Fruit fly (Drosophila melanogaster): ENCODE measurements around the gene alph.

The alph gene

dm6 chr3R:29546418-29546817 lies 45.2 kb upstream of the alph start:
- TF ChIP-seq Jra (GFP tag; optimal IDR thresholded peaks at IDR 0.05), result no peak
- no peak for TF ChIP-seq Vsx2 (GFP tag; optimal IDR thresholded peaks at IDR 0.05; ENCODE audit: partially characterized antibody)
- TF ChIP-seq jim (GFP tag; optimal IDR thresholded peaks at IDR 0.05), result no peak
- no peak for TF ChIP-seq brk (GFP tag; optimal IDR thresholded peaks at IDR 0.05)
- TF ChIP-seq CG32264 (GFP tag; optimal IDR thresholded peaks at IDR 0.05), result no peak
- TF ChIP-seq usp (GFP tag; optimal IDR thresholded peaks at IDR 0.05), result no peak
- TF ChIP-seq sv (GFP tag; optimal IDR thresholded peaks at IDR 0.05), result no peak
- no peak for TF ChIP-seq dmrt93B (GFP tag; optimal IDR thresholded peaks at IDR 0.05)
- no peak for TF ChIP-seq CrebA (GFP tag; optimal IDR thresholded peaks at IDR 0.05; ENCODE audit: borderline replicate concordance)

dm6 chr3R:29547182-29547979 lies 44.2 kb upstream of the alph start:
- TF ChIP-seq dl (GFP tag; optimal IDR thresholded peaks at IDR 0.05; ENCODE audit: insufficient read depth in 1 of 2, partially characterized antibody in 2 of 2), result no peak
- TF ChIP-seq sv (GFP tag; optimal IDR thresholded peaks at IDR 0.05), result no peak
- no peak for TF ChIP-seq CG32264 (GFP tag; optimal IDR thresholded peaks at IDR 0.05)

DNA sequence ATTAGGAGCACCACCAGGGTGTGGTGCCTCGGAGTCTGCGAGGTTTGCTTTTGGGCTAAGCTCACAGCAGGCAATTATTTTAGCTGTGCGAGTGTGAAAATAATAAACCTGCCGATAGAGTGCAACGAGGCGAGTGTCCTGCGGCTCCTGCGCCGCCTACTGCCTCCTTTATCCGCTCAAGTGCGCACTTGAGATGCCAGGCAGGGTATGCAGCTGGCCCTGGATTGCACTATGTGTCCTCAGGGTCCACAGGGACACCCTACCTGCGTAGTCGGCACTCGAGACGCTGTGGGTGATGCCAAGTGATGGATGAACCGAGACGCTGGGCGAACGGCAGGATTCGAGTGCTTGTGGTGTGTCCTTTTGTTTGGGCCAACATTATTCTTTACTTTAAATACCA lies 43.6 kb upstream of the alph start:
- TF ChIP-seq usp (GFP tag; optimal IDR thresholded peaks at IDR 0.05) (no peak), GATAd (GFP tag; optimal IDR thresholded peaks at IDR 0.05) (no peak)

- no peak for TF ChIP-seq GATAd (GFP tag; optimal IDR thresholded peaks at IDR 0.05)
- no peak for TF ChIP-seq Dif (GFP tag; optimal IDR thresholded peaks at IDR 0.05; ENCODE audit: partially characterized antibody)
- no peak for TF ChIP-seq dmrt93B (GFP tag; optimal IDR thresholded peaks at IDR 0.05)
- no peak for TF ChIP-seq sv (GFP tag; optimal IDR thresholded peaks at IDR 0.05)
- TF ChIP-seq Myc (optimal IDR thresholded peaks at IDR 0.05), result no peak
Measured at dm6 chr3R:29548751-29549150, 42.9 kb upstream of the alph start.

- TF ChIP-seq Mio (GFP tag; optimal IDR thresholded peaks at IDR 0.05) (no peak), usp (GFP tag; optimal IDR thresholded peaks at IDR 0.05) (no peak), psq (GFP tag; optimal IDR thresholded peaks at IDR 0.05) (no peak), CG32264 (GFP tag; optimal IDR thresholded peaks at IDR 0.05) (no peak), brk (GFP tag; optimal IDR thresholded peaks at IDR 0.05) (no peak)
Measured at dm6 chr3R:29549157-29549556, 42.5 kb upstream of the alph start.

- TF ChIP-seq Dfd (GFP tag; optimal IDR thresholded peaks at IDR 0.05) (no peak), Hr78 (GFP tag; optimal IDR thresholded peaks at IDR 0.05) (no peak), GATAd (GFP tag; optimal IDR thresholded peaks at IDR 0.05) (no peak), Sp1 (GFP tag; optimal IDR thresholded peaks at IDR 0.05) (peak; percentile 7), sage (GFP tag; optimal IDR thresholded peaks at IDR 0.05) (peak; percentile 2), Jra (GFP tag; optimal IDR thresholded peaks at IDR 0.05) (no peak), dsf (GFP tag; optimal IDR thresholded peaks at IDR 0.05; ENCODE audit: borderline replicate concordance) (no peak), Hr83 (GFP tag; optimal IDR thresholded peaks at IDR 0.05; ENCODE audit: poor library complexity, severe bottlenecking) (no peak), OdsH (GFP tag; optimal IDR thresholded peaks at IDR 0.05) (peak; percentile 40), ey (GFP tag; optimal IDR thresholded peaks at IDR 0.05) (peak; percentile 58), Myc (optimal IDR thresholded peaks at IDR 0.05) (no peak), sv (GFP tag; optimal IDR thresholded peaks at IDR 0.05) (no peak), br (GFP tag; optimal IDR thresholded peaks at IDR 0.05) (peak; percentile 39), HLH106 (tag; optimal IDR thresholded peaks at IDR 0.05) (peak; percentile 36), h (GFP tag; optimal IDR thresholded peaks at IDR 0.05) (peak; percentile 54), Hnf4 (GFP tag; optimal IDR thresholded peaks at IDR 0.05) (peak; percentile 56), pan (optimal IDR thresholded peaks at IDR 0.05) (no peak), Mio (GFP tag; optimal IDR thresholded peaks at IDR 0.05) (no peak), jim (GFP tag; optimal IDR thresholded peaks at IDR 0.05) (no peak), woc (GFP tag; optimal IDR thresholded peaks at IDR 0.05) (peak; percentile 1), Rel (GFP tag; optimal IDR thresholded peaks at IDR 0.05) (no peak), Rel (tag; optimal IDR thresholded peaks at IDR 0.05) (no peak), psq (GFP tag; optimal IDR thresholded peaks at IDR 0.05) (peak; percentile 20), foxo (GFP tag; optimal IDR thresholded peaks at IDR 0.05) (peak in 1 of 2 experiments; percentile 48), brk (GFP tag; optimal IDR thresholded peaks at IDR 0.05) (no peak), tai (GFP tag; optimal IDR thresholded peaks at IDR 0.05) (no peak), Dif (GFP tag; optimal IDR thresholded peaks at IDR 0.05; ENCODE audit: partially characterized antibody) (no peak), rgr (GFP tag; optimal IDR thresholded peaks at IDR 0.05) (peak; percentile 29), usp (GFP tag; optimal IDR thresholded peaks at IDR 0.05) (no peak), CrebA (GFP tag; optimal IDR thresholded peaks at IDR 0.05; ENCODE audit: borderline replicate concordance) (no peak), Vsx2 (GFP tag; optimal IDR thresholded peaks at IDR 0.05; ENCODE audit: partially characterized antibody) (no peak), N (GFP tag; optimal IDR thresholded peaks at IDR 0.05) (no peak), Abd-B (GFP tag; optimal IDR thresholded peaks at IDR 0.05) (no peak), CG32264 (GFP tag; optimal IDR thresholded peaks at IDR 0.05) (no peak), lola (GFP tag; optimal IDR thresholded peaks at IDR 0.05) (no peak)
Measured at dm6 chr3R:29549945-29550344, 41.7 kb upstream of the alph start.

Data from whole organism, wandering third instar larva.